Fruit fly (Drosophila melanogaster): ENCODE measurements around the gene CG3868.

Gene CG3868

dm6 chr3L:14427292-14427729 lies 24.8 kb upstream of the CG3868 start (continued):
- TF ChIP-seq zen2 (GFP tag; IDR thresholded peaks at IDR 0.05; ENCODE audit: partially characterized antibody) = 0 out of 3 replicates have a peak, but pooled peaks have one; percentile 8
- peak; percentile 7 for TF ChIP-seq CG33557 (GFP tag; optimal IDR thresholded peaks at IDR 0.05)
- no peak for TF ChIP-seq ken (GFP tag; IDR thresholded peaks at IDR 0.05)
- TF ChIP-seq dimm (GFP tag; IDR thresholded peaks at IDR 0.05) = no peak
- no peak for TF ChIP-seq Ada2b (GFP tag; IDR thresholded peaks at IDR 0.05)
- no peak for TF ChIP-seq CG6272 (GFP tag; IDR thresholded peaks at IDR 0.05)
- no peak for TF ChIP-seq fru (optimal IDR thresholded peaks at IDR 0.05)
- no peak for TF ChIP-seq ham (GFP tag; IDR thresholded peaks at IDR 0.05)
- TF ChIP-seq rib (GFP tag; IDR thresholded peaks at IDR 0.05) = peak; percentile 77; the same call in 1 of the 2 replicates
- TF ChIP-seq row (GFP tag; IDR thresholded peaks at IDR 0.05) = no peak
- TF ChIP-seq Nf-YC (tag; optimal IDR thresholded peaks at IDR 0.05) = no peak
- no peak for TF ChIP-seq Doc3 (GFP tag; IDR thresholded peaks at IDR 0.05; ENCODE audit: partially characterized antibody)
- TF ChIP-seq bab2 (GFP tag; optimal IDR thresholded peaks at IDR 0.05) = no peak
- no peak for TF ChIP-seq CG4282 (GFP tag; optimal IDR thresholded peaks at IDR 0.05)
- TF ChIP-seq wdn (GFP tag; IDR thresholded peaks at IDR 0.05) = peak; percentile 19; the same call in 1 of the 2 replicates
- TF ChIP-seq slp2 (GFP tag; optimal IDR thresholded peaks at IDR 0.05) = no peak
- no peak for TF ChIP-seq bcd (GFP tag; optimal IDR thresholded peaks at IDR 0.05)
- TF ChIP-seq BtbVII (GFP tag; optimal IDR thresholded peaks at IDR 0.05) = no peak
- TF ChIP-seq ara (GFP tag; IDR thresholded peaks at IDR 0.05) = no peak
- no peak for TF ChIP-seq repo (GFP tag; optimal IDR thresholded peaks at IDR 0.05)
- no peak for TF ChIP-seq CG2712 (tag; optimal IDR thresholded peaks at IDR 0.05)
- no peak for TF ChIP-seq CG9727 (GFP tag; optimal IDR thresholded peaks at IDR 0.05)
- no peak for TF ChIP-seq CG1024 (GFP tag; IDR thresholded peaks at IDR 0.05)
- no peak for TF ChIP-seq HLH4C (GFP tag; IDR thresholded peaks at IDR 0.05; ENCODE audit: partially characterized antibody)
- TF ChIP-seq unpg (GFP tag; optimal IDR thresholded peaks at IDR 0.05) = peak; percentile 29
- peak in 1 of 2 experiments; percentile 24 for TF ChIP-seq Eip74EF (GFP tag; optimal IDR thresholded peaks at IDR 0.05)
- no peak for TF ChIP-seq CG11560 (tag; IDR thresholded peaks at IDR 0.05)
- no peak for TF ChIP-seq amos (GFP tag; IDR thresholded peaks at IDR 0.05; ENCODE audit: partially characterized antibody)
- no peak for TF ChIP-seq tio (GFP tag; optimal IDR thresholded peaks at IDR 0.05)
- no peak; the same call in 1 of the 2 replicates for TF ChIP-seq CG31441 (GFP tag; IDR thresholded peaks at IDR 0.05)
- TF ChIP-seq gt (GFP tag; IDR thresholded peaks at IDR 0.05) = no peak
- TF ChIP-seq btn (GFP tag; optimal IDR thresholded peaks at IDR 0.05) = no peak
- no peak for TF ChIP-seq HmgZ (tag; optimal IDR thresholded peaks at IDR 0.05)
- TF ChIP-seq cwo (GFP tag; optimal IDR thresholded peaks at IDR 0.05) = no peak
- TF ChIP-seq NK7.1 (GFP tag; optimal IDR thresholded peaks at IDR 0.05) = no peak
- no peak for TF ChIP-seq lov (optimal IDR thresholded peaks at IDR 0.05)
- no peak for TF ChIP-seq lov (GFP tag; IDR thresholded peaks at IDR 0.05)
- TF ChIP-seq mam (GFP tag; optimal IDR thresholded peaks at IDR 0.05) = no peak
- peak; percentile 2 to 36 for TF ChIP-seq Trl (optimal IDR thresholded peaks at IDR 0.05)
- TF ChIP-seq Trl (GFP tag; optimal IDR thresholded peaks at IDR 0.05) = no peak
- peak; percentile 1 for TF ChIP-seq CG14710 (tag; optimal IDR thresholded peaks at IDR 0.05)
- no peak for TF ChIP-seq Hr39 (optimal IDR thresholded peaks at IDR 0.05)
- no peak for TF ChIP-seq CG7928 (GFP tag; optimal IDR thresholded peaks at IDR 0.05)
- TF ChIP-seq CG15011 (GFP tag; optimal IDR thresholded peaks at IDR 0.05) = no peak
- no peak for TF ChIP-seq CG17385 (GFP tag; optimal IDR thresholded peaks at IDR 0.05)
- no peak for TF ChIP-seq Ptx1 (GFP tag; IDR thresholded peaks at IDR 0.05)
- no peak for TF ChIP-seq insv (GFP tag; optimal IDR thresholded peaks at IDR 0.05)
- peak in 1 of 3 experiments; percentile 77 for TF ChIP-seq Stat92E (GFP tag; optimal IDR thresholded peaks at IDR 0.05)
- TF ChIP-seq Xbp1 (GFP tag; optimal IDR thresholded peaks at IDR 0.05) = no peak
- no peak for TF ChIP-seq tna (GFP tag; IDR thresholded peaks at IDR 0.05; ENCODE audit: partially characterized antibody)
- peak; percentile 8 for TF ChIP-seq Blimp-1 (GFP tag; optimal IDR thresholded peaks at IDR 0.05)
- TF ChIP-seq zf30C (GFP tag; optimal IDR thresholded peaks at IDR 0.05) = no peak
